Worm (Caenorhabditis elegans): ENCODE data around the gene div-1.

The div-1 gene

ce11 chrIII:10201235-10201634, 47.1 kb downstream of the div-1 start, which contains the start of the genes T20G5.13 and T20G5.12:
Gene T20G5.13 (minus strand): TSS chrIII:10201335.
Gene T20G5.12 (plus strand): TSS chrIII:10201604.
- no peak for TF ChIP-seq ceh-9 (tag; optimal IDR thresholded peaks at IDR 0.05)
- TF ChIP-seq hlh-30 (tag; optimal IDR thresholded peaks at IDR 0.05; ENCODE audit: insufficient read depth) = no peak
- no peak for TF ChIP-seq hlh-15 (tag; optimal IDR thresholded peaks at IDR 0.05)
- TF ChIP-seq nhr-232 (tag; optimal IDR thresholded peaks at IDR 0.05) = no peak
- no peak for TF ChIP-seq dmd-4 (tag; optimal IDR thresholded peaks at IDR 0.05; ENCODE audit: borderline replicate concordance)
- TF ChIP-seq npax-4 (tag; optimal IDR thresholded peaks at IDR 0.05) = no peak
- TF ChIP-seq lin-11 (tag; optimal IDR thresholded peaks at IDR 0.05) = no peak
- TF ChIP-seq ets-4 (tag; optimal IDR thresholded peaks at IDR 0.05) = no peak

ce11 chrIII:10199052-10199451, 49.3 kb downstream of the div-1 start, which contains the start of gene T20G5.8:
Gene T20G5.8 (plus strand): TSS chrIII:10199352.
- TF ChIP-seq nhr-232 (tag; optimal IDR thresholded peaks at IDR 0.05) = no peak
- TF ChIP-seq hlh-15 (tag; optimal IDR thresholded peaks at IDR 0.05) = no peak
- no peak for TF ChIP-seq ama-1 (optimal IDR thresholded peaks at IDR 0.05)
- no peak for TF ChIP-seq pha-4 (tag; optimal IDR thresholded peaks at IDR 0.05)
- no peak for TF ChIP-seq ceh-14 (tag; optimal IDR thresholded peaks at IDR 0.05)
- TF ChIP-seq gmeb-2 (tag; optimal IDR thresholded peaks at IDR 0.05) = no peak
- no peak for TF ChIP-seq lin-11 (tag; optimal IDR thresholded peaks at IDR 0.05)
- TF ChIP-seq F13H6.1 (tag; optimal IDR thresholded peaks at IDR 0.05) = no peak
- TF ChIP-seq fkh-10 (GFP tag; optimal IDR thresholded peaks at IDR 0.05) = no peak
- TF ChIP-seq elt-2 (tag; optimal IDR thresholded peaks at IDR 0.05) = no peak
- TF ChIP-seq Y22D7AL.16 (tag; optimal IDR thresholded peaks at IDR 0.05) = no peak
- TF ChIP-seq K02D7.2 (tag; optimal IDR thresholded peaks at IDR 0.05) = no peak
- TF ChIP-seq ceh-19 (GFP tag; optimal IDR thresholded peaks at IDR 0.05) = no peak
- TF ChIP-seq ceh-31 (tag; optimal IDR thresholded peaks at IDR 0.05) = no peak
- TF ChIP-seq unc-3 (GFP tag; conservative IDR thresholded peaks at IDR 0.05) = no peak
- TF ChIP-seq unc-3 (tag; optimal IDR thresholded peaks at IDR 0.05) = no peak

- TF ChIP-seq ceh-24 (tag; optimal IDR thresholded peaks at IDR 0.05) (no peak), ets-4 (tag; optimal IDR thresholded peaks at IDR 0.05) (no peak)
Measured at ce11 chrIII:10197416-10197815, 50.9 kb downstream of the div-1 start, which contains the start of gene dod-6. Gene dod-6 (plus strand): TSS chrIII:10197716.

DNA sequence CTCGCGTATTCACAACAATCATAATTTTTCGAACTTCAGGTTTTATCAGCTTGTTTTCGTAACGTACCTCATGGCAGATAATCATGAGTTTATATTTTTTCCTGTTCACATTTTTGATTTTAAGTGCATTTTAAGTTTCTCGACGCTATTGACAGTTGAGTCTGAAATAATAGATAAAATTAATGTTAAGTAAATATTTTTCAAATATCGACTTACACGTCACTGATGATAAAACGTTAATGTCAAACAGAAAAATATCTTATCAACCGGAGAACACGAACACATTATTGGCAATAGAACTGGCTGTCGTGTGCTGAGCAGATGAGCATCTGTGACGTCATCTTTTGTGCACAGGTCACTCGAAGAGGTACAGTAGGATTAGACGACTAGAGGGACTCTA, 51.6 kb downstream of the div-1 start:
- TF ChIP-seq pha-2 (tag; optimal IDR thresholded peaks at IDR 0.05) (no peak), elt-2 (tag; optimal IDR thresholded peaks at IDR 0.05) (peak; percentile 82)

DNA sequence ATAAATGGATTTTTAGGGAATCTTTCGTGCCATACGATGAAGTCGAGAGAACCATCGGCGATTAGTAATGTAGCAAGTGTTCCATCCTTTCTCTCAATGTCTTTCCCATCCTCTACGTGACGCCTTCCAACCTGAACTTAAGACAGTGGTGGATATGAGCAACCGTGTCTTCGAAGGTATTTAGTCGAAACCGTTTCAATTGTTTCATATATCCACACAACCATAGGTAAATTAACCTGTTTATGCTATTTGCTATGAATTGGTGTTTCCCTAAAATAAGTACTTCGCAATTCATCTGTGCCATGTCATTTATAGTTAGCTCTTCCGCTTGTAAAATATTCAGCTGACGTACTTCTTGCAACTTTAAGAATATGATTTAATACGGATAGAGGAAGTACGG, 52.4 kb downstream of the div-1 start:
- TF ChIP-seq elt-4 (tag; optimal IDR thresholded peaks at IDR 0.05) = no peak
- TF ChIP-seq pat-9 (tag; optimal IDR thresholded peaks at IDR 0.05) = no peak
- TF ChIP-seq tbx-2 (tag; optimal IDR thresholded peaks at IDR 0.05) = no peak
- TF ChIP-seq tbx-7 (tag; optimal IDR thresholded peaks at IDR 0.05) = no peak
- TF ChIP-seq hlh-15 (tag; optimal IDR thresholded peaks at IDR 0.05) = no peak
- no peak for TF ChIP-seq dve-1 (tag; optimal IDR thresholded peaks at IDR 0.05)
- no peak for TF ChIP-seq gmeb-2 (tag; optimal IDR thresholded peaks at IDR 0.05)
- no peak for TF ChIP-seq odd-2 (tag; optimal IDR thresholded peaks at IDR 0.05)
- TF ChIP-seq che-1 (tag; optimal IDR thresholded peaks at IDR 0.05) = no peak
- TF ChIP-seq ttx-3 (tag; optimal IDR thresholded peaks at IDR 0.05) = no peak
- no peak for TF ChIP-seq zip-5 (tag; optimal IDR thresholded peaks at IDR 0.05)
- TF ChIP-seq ahr-1 (tag; optimal IDR thresholded peaks at IDR 0.05) = no peak
- TF ChIP-seq C38D4.7 (GFP tag; optimal IDR thresholded peaks at IDR 0.05) = no peak
- TF ChIP-seq F13H6.1 (tag; optimal IDR thresholded peaks at IDR 0.05) = no peak

All from whole organism, late embryonic.